Worm (Caenorhabditis elegans) whole organism, young adult: ENCODE data around the gene C11G10.1.
A peak's percentile ranks its signal among the peaks of the same experiment; 100 is the strongest.

ENCODE experiments used
- B0035.1 ChIP-seq: sonication (generic microtip); optimal IDR thresholded peaks from 2 replicates; lab custom pipeline; 2016; ENCODE audit warnings: missing genetic modification characterization, mild to moderate bottlenecking, missing compliant biosample characterization, missing genotype, missing genetic modification reagents
- B0261.1 ChIP-seq: sonication (generic microtip); optimal IDR thresholded peaks from 2 replicates; lab custom pipeline; 2016; ENCODE audit warnings: mild to moderate bottlenecking, missing genetic modification characterization, moderate library complexity, missing compliant biosample characterization
- D2030.7 ChIP-seq: fragments of 200-800 bp; sonication (Bioruptor generic); IDR thresholded peaks from 2 replicates; pipeline ENCODE4 v1.3.6; 2022; ENCODE audit warnings: missing genetic modification reagents, missing genetic modification characterization, missing compliant biosample characterization
- F10E7.11 ChIP-seq: sonication (generic microtip); optimal IDR thresholded peaks from 2 replicates; lab custom pipeline; 2017; ENCODE audit warnings: mild to moderate bottlenecking, missing genetic modification characterization, moderate library complexity, missing compliant biosample characterization
- F22D6.2 ChIP-seq: sonication (generic microtip); optimal IDR thresholded peaks from 2 replicates; lab custom pipeline; 2016; ENCODE audit warnings: mild to moderate bottlenecking, missing genetic modification characterization, missing compliant biosample characterization
- F39B2.1 ChIP-seq: fragments of 200-800 bp; sonication (Bioruptor generic); IDR thresholded peaks from 2 replicates; pipeline ENCODE4 v1.3.6; 2022; ENCODE audit warnings: missing genetic modification reagents, missing genetic modification characterization, missing compliant biosample characterization
- K11D2.4 ChIP-seq: fragments of 200-800 bp; sonication (Bioruptor generic); IDR thresholded peaks from 2 replicates; pipeline ENCODE4 v1.3.6; 2022; ENCODE audit warnings: missing genetic modification reagents, missing genetic modification characterization, missing compliant biosample characterization
- K12H6.12 ChIP-seq: fragments of 200-800 bp; sonication (Bioruptor generic); optimal IDR thresholded peaks from 2 replicates; lab custom pipeline; 2018; ENCODE audit warnings: mild to moderate bottlenecking, missing genetic modification characterization, missing compliant biosample characterization
- T07F8.4 ChIP-seq: sonication (generic microtip); optimal IDR thresholded peaks from 2 replicates; lab custom pipeline; 2016; ENCODE audit warnings: mild to moderate bottlenecking, missing genetic modification characterization, moderate library complexity, missing compliant biosample characterization
- T26A5.8 ChIP-seq: sonication (generic microtip); optimal IDR thresholded peaks from 2 replicates; lab custom pipeline; 2016; ENCODE audit warnings: missing genetic modification characterization, missing compliant biosample characterization
- Y79H2A.3 ChIP-seq: fragments of 200-800 bp; sonication (Bioruptor generic); conservative IDR thresholded peaks from 2 replicates; pipeline ENCODE4 v1.3.6; 2022; ENCODE audit warnings: missing genetic modification reagents, missing genetic modification characterization, missing compliant biosample characterization
- atf-7 ChIP-seq: sonication (generic microtip); optimal IDR thresholded peaks from 2 replicates; lab custom pipeline; 2017; ENCODE audit warnings: mild to moderate bottlenecking, missing genetic modification characterization, missing compliant biosample characterization
- athp-1 ChIP-seq: sonication (generic microtip); optimal IDR thresholded peaks from 2 replicates; lab custom pipeline; 2017; ENCODE audit warnings: mild to moderate bottlenecking, missing genetic modification characterization, missing compliant biosample characterization
- attf-5 ChIP-seq: fragments of 200-800 bp; sonication (Bioruptor generic); optimal IDR thresholded peaks from 2 replicates; lab custom pipeline; 2018; ENCODE audit warnings: mild to moderate bottlenecking, missing genetic modification characterization, missing compliant biosample characterization
- bed-1 ChIP-seq: fragments of 200-800 bp; sonication (Bioruptor generic); IDR thresholded peaks from 2 replicates; pipeline ENCODE4 v1.3.6; 2022; ENCODE audit warnings: missing genetic modification reagents, missing genetic modification characterization, missing compliant biosample characterization
- cebp-1 ChIP-seq, 2 experiments: fragments of 200-800 bp in 1 of 2; sonication (Bioruptor generic) in 1 of 2; sonication (generic microtip) in 1 of 2; IDR thresholded peaks in 1 of 2; optimal IDR thresholded peaks in 1 of 2; 2 replicates each; pipeline versions ENCODE4 v1.3.6 to Lab custom; 2017 to 2022; ENCODE audit warnings: missing compliant biosample characterization in 2 of 2, missing genetic modification characterization in 2 of 2, mild to moderate bottlenecking in 1 of 2, missing genetic modification reagents in 1 of 2, moderate library complexity in 1 of 2
- ceh-27 ChIP-seq: fragments of 200-800 bp; sonication (Bioruptor generic); optimal IDR thresholded peaks from 2 replicates; lab custom pipeline; 2018; ENCODE audit warnings: mild to moderate bottlenecking, missing genetic modification characterization, moderate library complexity, missing compliant biosample characterization
- ceh-40 ChIP-seq: fragments of 200-800 bp; sonication (Bioruptor generic); IDR thresholded peaks from 2 replicates; pipeline ENCODE4 v1.3.6; 2022; ENCODE audit warnings: missing genetic modification characterization, missing compliant biosample characterization
- dox-1 ChIP-seq: fragments of 200-800 bp; sonication (Bioruptor generic); IDR thresholded peaks from 2 replicates; pipeline ENCODE4 v1.3.6; 2022; ENCODE audit warnings: missing genetic modification reagents, missing genetic modification characterization, missing compliant biosample characterization
- efl-1 ChIP-seq: fragments of 150-350 bp; optimal IDR thresholded peaks from 2 replicates; lab custom pipeline; 2014; ENCODE audit warnings: missing biosample characterization, missing genetic modification reagents, missing genetic modification characterization
- egrh-3 ChIP-seq: fragments of 200-800 bp; sonication (Bioruptor generic); IDR thresholded peaks from 2 replicates; pipeline ENCODE4 v1.3.6; 2022; ENCODE audit warnings: missing genetic modification reagents, missing genetic modification characterization, missing compliant biosample characterization
- fkh-3 ChIP-seq: sonication (generic microtip); optimal IDR thresholded peaks from 2 replicates; lab custom pipeline; 2016; ENCODE audit warnings: mild to moderate bottlenecking, missing genetic modification characterization, missing compliant biosample characterization
- gei-17 ChIP-seq: fragments of 200-800 bp; sonication (Bioruptor generic); optimal IDR thresholded peaks from 2 replicates; lab custom pipeline; 2018; ENCODE audit warnings: mild to moderate bottlenecking, missing genetic modification characterization, missing compliant biosample characterization
- hmg-1.2 ChIP-seq: fragments of 200-800 bp; sonication (Bioruptor generic); IDR thresholded peaks from 2 replicates; pipeline ENCODE4 v1.3.6; 2022; ENCODE audit warnings: missing genetic modification reagents, missing genetic modification characterization, missing compliant biosample characterization
- hmg-20 ChIP-seq: fragments of 200-800 bp; sonication (Bioruptor generic); IDR thresholded peaks from 2 replicates; pipeline ENCODE4 v1.3.6; 2022; ENCODE audit warnings: missing genetic modification reagents, missing genetic modification characterization, missing compliant biosample characterization
- hsf-1 ChIP-seq: fragments of 200-800 bp; sonication (Bioruptor generic); IDR thresholded peaks from 2 replicates; pipeline ENCODE4 v1.3.6; 2022; ENCODE audit warnings: missing genetic modification reagents, missing genetic modification characterization, missing compliant biosample characterization
- lag-1 ChIP-seq: fragments of 200-800 bp; sonication (Bioruptor generic); IDR thresholded peaks from 2 replicates; pipeline ENCODE4 v1.3.6; 2022; ENCODE audit warnings: missing genetic modification reagents, missing genetic modification characterization, missing compliant biosample characterization
- let-607 ChIP-seq, 2 experiments: fragments of 200-800 bp in 1 of 2; sonication (Bioruptor generic) in 1 of 2; sonication (generic microtip) in 1 of 2; optimal IDR thresholded peaks; 2 replicates each; lab custom pipeline; 2016 to 2018; ENCODE audit warnings: mild to moderate bottlenecking in 2 of 2, missing compliant biosample characterization in 2 of 2, missing genetic modification characterization in 2 of 2, moderate library complexity in 2 of 2, missing genotype in 1 of 2
- lin-35 ChIP-seq, 3 experiments: fragments of 150-350 bp in 2 of 3; sonication (generic microtip) in 1 of 3; optimal IDR thresholded peaks; 2 replicates each; lab custom pipeline; 2014 to 2018; ENCODE audit warnings: missing biosample characterization in 3 of 3, missing genetic modification characterization in 3 of 3, missing genetic modification reagents in 3 of 3
- lin-54 ChIP-seq: fragments of 200-800 bp; sonication (Bioruptor generic); optimal IDR thresholded peaks from 2 replicates; lab custom pipeline; 2018; ENCODE audit warnings: mild to moderate bottlenecking, missing genetic modification characterization, missing compliant biosample characterization
- lir-1 ChIP-seq: fragments of 200-800 bp; sonication (Bioruptor generic); conservative IDR thresholded peaks from 2 replicates; pipeline ENCODE4 v1.3.6; 2022; ENCODE audit warnings: missing genetic modification reagents, missing genetic modification characterization, missing compliant biosample characterization
- madf-10 ChIP-seq: sonication (generic microtip); optimal IDR thresholded peaks from 2 replicates; lab custom pipeline; 2016; ENCODE audit warnings: mild to moderate bottlenecking, missing genetic modification characterization, missing compliant biosample characterization
- madf-3 ChIP-seq: fragments of 200-800 bp; sonication (Bioruptor generic); IDR thresholded peaks from 2 replicates; pipeline ENCODE4 v1.3.6; 2022; ENCODE audit warnings: missing genetic modification reagents, missing genetic modification characterization, missing compliant biosample characterization
- mcd-1 ChIP-seq: fragments of 200-800 bp; sonication (Bioruptor generic); IDR thresholded peaks from 2 replicates; pipeline ENCODE4 v1.3.6; 2022; ENCODE audit warnings: missing genetic modification reagents, missing genetic modification characterization, missing compliant biosample characterization
- mxl-1 ChIP-seq: sonication (generic microtip); optimal IDR thresholded peaks from 2 replicates; lab custom pipeline; 2016; ENCODE audit warnings: missing genetic modification characterization, missing compliant biosample characterization
- rcor-1 ChIP-seq: fragments of 200-800 bp; sonication (Bioruptor generic); IDR thresholded peaks from 2 replicates; pipeline ENCODE4 v1.3.6; 2022; ENCODE audit warnings: missing genetic modification reagents, missing genetic modification characterization, missing compliant biosample characterization
- repo-1 ChIP-seq: sonication (generic microtip); optimal IDR thresholded peaks from 2 replicates; lab custom pipeline; 2017; ENCODE audit warnings: mild to moderate bottlenecking, missing genetic modification characterization, missing compliant biosample characterization
- sptf-2 ChIP-seq: fragments of 200-800 bp; sonication (Bioruptor generic); optimal IDR thresholded peaks from 2 replicates; lab custom pipeline; 2018; ENCODE audit warnings: mild to moderate bottlenecking, missing genetic modification characterization, missing compliant biosample characterization
- tbx-9 ChIP-seq: sonication (generic microtip); optimal IDR thresholded peaks from 2 replicates; lab custom pipeline; 2016; ENCODE audit warnings: borderline replicate concordance, missing genetic modification characterization, inconsistent platforms, missing compliant biosample characterization
- zfh-2 ChIP-seq: fragments of 200-800 bp; sonication (Bioruptor generic); conservative IDR thresholded peaks from 2 replicates; pipeline ENCODE4 v1.3.6; 2022; ENCODE audit warnings: missing genetic modification reagents, missing genetic modification characterization, missing compliant biosample characterization
- ztf-22 ChIP-seq: fragments of 200-800 bp; sonication (Bioruptor generic); optimal IDR thresholded peaks from 2 replicates; lab custom pipeline; 2018; ENCODE audit warnings: mild to moderate bottlenecking, missing genetic modification characterization, moderate library complexity, missing compliant biosample characterization
- ztf-26 ChIP-seq: sonication (generic microtip); optimal IDR thresholded peaks from 2 replicates; lab custom pipeline; 2017; ENCODE audit warnings: missing genetic modification characterization, missing compliant biosample characterization

Gene C11G10.1

DNA sequence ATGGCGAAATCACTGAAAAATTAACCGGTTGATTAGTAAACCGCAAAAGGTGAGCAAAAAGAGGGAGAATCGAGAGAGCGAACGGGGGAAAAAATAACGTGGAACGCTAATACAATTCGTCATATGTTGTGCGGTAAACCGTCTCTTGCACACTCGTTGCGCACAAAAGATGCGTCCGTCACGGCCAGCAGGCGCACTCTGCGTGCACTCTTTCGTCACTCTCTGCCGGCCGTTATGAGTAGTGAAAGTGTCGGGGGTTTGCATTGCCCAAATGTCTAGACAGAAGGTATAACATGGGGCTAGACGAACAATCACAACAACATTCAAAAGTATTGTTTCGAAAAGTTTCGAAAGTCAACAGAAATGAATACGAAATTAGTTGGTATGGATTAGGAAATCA lies 22.9 kb upstream of the C11G10.1 start, which contains the start of gene pkhm-2 (continued):
- TF ChIP-seq K11D2.4 (GFP tag; lab: Robert Waterston, UW), result peak; percentile 86
- TF ChIP-seq, all 124 proteins: peak for 50

- TF ChIP-seq D2030.7 (GFP tag; lab: Robert Waterston, UW), result no peak
- no peak for TF ChIP-seq ceh-40 (GFP tag; lab: Robert Waterston, UW)
- TF ChIP-seq F10E7.11 (tag; lab: Kevin White, UChicago), result no peak
- TF ChIP-seq attf-5 (GFP tag; lab: Kevin White, UChicago), result no peak
- no peak for TF ChIP-seq B0035.1 (tag; lab: Kevin White, UChicago)
- no peak for TF ChIP-seq bed-1 (GFP tag; lab: Robert Waterston, UW)
- no peak for TF ChIP-seq F39B2.1 (GFP tag; lab: Robert Waterston, UW)
- no peak for TF ChIP-seq B0261.1 (tag; lab: Kevin White, UChicago)
- no peak for TF ChIP-seq cebp-1 (GFP tag; IDR thresholded peaks at IDR 0.05; lab: Robert Waterston, UW)
- TF ChIP-seq cebp-1 (tag; optimal IDR thresholded peaks at IDR 0.05; lab: Kevin White, UChicago), result no peak
- no peak for TF ChIP-seq Y79H2A.3
- TF ChIP-seq T07F8.4 (tag; lab: Kevin White, UChicago), result no peak
- no peak for TF ChIP-seq sptf-2 (GFP tag; lab: Kevin White, UChicago)
- TF ChIP-seq fkh-3 (tag; lab: Kevin White, UChicago), result no peak
- no peak for TF ChIP-seq hsf-1
- no peak for TF ChIP-seq lag-1 (GFP tag; lab: Robert Waterston, UW)
These were observed 17.9 kb upstream of the C11G10.1 start, which contains the start of gene col-41 for ce11 chrX:15176431-15176911. TSS of gene col-41 (minus strand) at chrX:15176481.

ce11 chrX:15175211-15175610 lies 16.7 kb upstream of the C11G10.1 start:
- TF ChIP-seq egrh-3 (GFP tag; lab: Robert Waterston, UW) (peak; percentile 68; the same call in 1 of the 2 replicates), efl-1 (GFP tag; lab: Kevin White, UChicago) (no peak), ceh-27 (GFP tag; lab: Kevin White, UChicago) (no peak), rcor-1 (GFP tag; lab: Robert Waterston, UW) (no peak), zfh-2 (GFP tag; lab: Robert Waterston, UW) (peak; percentile 70), mxl-1 (no peak)

- TF ChIP-seq mcd-1 (GFP tag; lab: Robert Waterston, UW) (peak; percentile 76), ztf-26 (peak; percentile 71), hsf-1 (no peak), madf-3 (GFP tag; lab: Robert Waterston, UW) (0 out of 2 replicates have a peak, but pooled peaks have one; percentile 25), cebp-1 (GFP tag; IDR thresholded peaks at IDR 0.05; lab: Robert Waterston, UW) (peak; percentile 44; the same call in 1 of the 2 replicates), cebp-1 (tag; optimal IDR thresholded peaks at IDR 0.05; lab: Kevin White, UChicago) (peak; percentile 82), madf-10 (tag; lab: Kevin White, UChicago) (peak; percentile 46), hmg-20 (GFP tag; lab: Robert Waterston, UW) (0 out of 2 replicates have a peak, but pooled peaks have one; percentile 23), gei-17 (peak; percentile 60), lin-54 (GFP tag; lab: Kevin White, UChicago) (peak; percentile 68), athp-1 (tag; lab: Kevin White, UChicago) (no peak), lin-35 (GFP tag; optimal IDR thresholded peaks at IDR 0.05; lab: Kevin White, UChicago) (peak in 1 of 3 experiments; percentile 85), lir-1 (0 out of 2 replicates have a peak, but pooled peaks have one; percentile 46), atf-7 (tag; lab: Kevin White, UChicago) (peak; percentile 81), dox-1 (GFP tag; lab: Robert Waterston, UW) (peak; percentile 89), zfh-2 (GFP tag; lab: Robert Waterston, UW) (peak; percentile 52; the same call in 1 of the 2 replicates), ztf-22 (GFP tag; lab: Kevin White, UChicago) (no peak), K12H6.12 (peak; percentile 61), let-607 (tag; optimal IDR thresholded peaks at IDR 0.05; lab: Kevin White, UChicago) (peak; percentile 75 to 88), F22D6.2 (tag; lab: Kevin White, UChicago) (peak; percentile 30), repo-1 (peak; percentile 31), T26A5.8 (tag; lab: Kevin White, UChicago) (no peak), hmg-1.2 (GFP tag; lab: Robert Waterston, UW) (peak; percentile 49), tbx-9 (no peak)
These were observed 14.9 kb upstream of the C11G10.1 start, which contains the start of gene ucr-2.2 for ce11 chrX:15173303-15173904. TSS of gene ucr-2.2 (plus strand) at chrX:15173904.
